Fruit fly (Drosophila melanogaster) whole organism, embryonic: ENCODE results near the gene vas.
A peak's percentile ranks its signal among the peaks of the same experiment; 100 is the strongest.

Experiments
- ATbp ChIP-seq: fragments of 200-800 bp; sonication (Bioruptor generic); optimal IDR thresholded peaks from 2 replicates; lab custom pipeline; 2017; ENCODE audit warnings: missing biosample characterization, mild to moderate bottlenecking, missing genetic modification characterization, missing genetic modification reagents
- Atf-2 ChIP-seq: fragments of 200-800 bp; sonication (Bioruptor generic); optimal IDR thresholded peaks from 2 replicates; lab custom pipeline; 2016; ENCODE audit warnings: missing biosample characterization, missing genetic modification characterization
- BtbVII ChIP-seq: fragments of 200-800 bp; sonication (Bioruptor generic); optimal IDR thresholded peaks from 3 replicates; lab custom pipeline; 2017; ENCODE audit warnings: missing biosample characterization, mild to moderate bottlenecking, missing genetic modification characterization
- CG10147 ChIP-seq: fragments of 200-800 bp; sonication (Bioruptor generic); optimal IDR thresholded peaks from 2 replicates; lab custom pipeline; 2019; ENCODE audit warnings: missing biosample characterization, mild to moderate bottlenecking, missing genetic modification characterization, moderate library complexity
- CG10274 ChIP-seq: fragments of 200-800 bp; sonication (Bioruptor generic); optimal IDR thresholded peaks from 3 replicates; lab custom pipeline; 2017; ENCODE audit warnings: missing biosample characterization, mild to moderate bottlenecking, missing genetic modification characterization
- CG10959 ChIP-seq: fragments of 200-800 bp; sonication (Bioruptor generic); IDR thresholded peaks from 2 replicates; pipeline ENCODE4 v1.3.6; 2022; ENCODE audit warnings: missing biosample characterization, missing genetic modification characterization
- CG11398 ChIP-seq: fragments of 200-800 bp; sonication (Bioruptor generic); optimal IDR thresholded peaks from 2 replicates; lab custom pipeline; 2016; ENCODE audit warnings: missing biosample characterization, missing genetic modification characterization
- CG11456 ChIP-seq: fragments of 200-800 bp; sonication (Bioruptor generic); IDR thresholded peaks from 3 replicates; pipeline ENCODE4 v1.3.6; 2022; ENCODE audit warnings: missing biosample characterization, missing genetic modification characterization
- CG12071 ChIP-seq: fragments of 200-800 bp; sonication (Bioruptor generic); optimal IDR thresholded peaks from 3 replicates; lab custom pipeline; 2018; ENCODE audit warnings: missing biosample characterization, mild to moderate bottlenecking, missing genetic modification characterization
- CG14710 ChIP-seq: fragments of 200-800 bp; sonication (Bioruptor generic); optimal IDR thresholded peaks from 3 replicates; lab custom pipeline; 2019; ENCODE audit warnings: missing biosample characterization, mild to moderate bottlenecking, missing genetic modification characterization, moderate library complexity
- CG14860 ChIP-seq: fragments of 200-800 bp; sonication (Bioruptor generic); IDR thresholded peaks from 3 replicates; pipeline ENCODE4 v1.3.6; 2022; ENCODE audit warnings: missing biosample characterization, missing genetic modification characterization; ENCODE audit not compliant: partially characterized antibody
- CG15514 ChIP-seq: fragments of 200-800 bp; sonication (Bioruptor generic); optimal IDR thresholded peaks from 3 replicates; lab custom pipeline; 2017; ENCODE audit warnings: missing biosample characterization, missing genetic modification characterization, mild to moderate bottlenecking, moderate library complexity, missing genetic modification reagents
- CG1647 ChIP-seq: fragments of 200-800 bp; sonication (Bioruptor generic); optimal IDR thresholded peaks from 3 replicates; lab custom pipeline; 2016; ENCODE audit warnings: missing biosample characterization, missing genetic modification characterization
- CG16863 ChIP-seq: fragments of 200-800 bp; sonication (Bioruptor generic); optimal IDR thresholded peaks from 3 replicates; lab custom pipeline; 2016; ENCODE audit warnings: missing biosample characterization, missing genetic modification characterization
- CG17359 ChIP-seq: fragments of 200-800 bp; sonication (Bioruptor generic); optimal IDR thresholded peaks from 3 replicates; lab custom pipeline; 2018; ENCODE audit warnings: missing biosample characterization, mild to moderate bottlenecking, missing genetic modification characterization, moderate library complexity
- CG2202 ChIP-seq: fragments of 200-800 bp; sonication (Bioruptor generic); optimal IDR thresholded peaks from 2 replicates; lab custom pipeline; 2018; ENCODE audit warnings: missing biosample characterization, mild to moderate bottlenecking, missing genetic modification characterization
- CG32767 ChIP-seq: fragments of 200-800 bp; sonication (Bioruptor generic); IDR thresholded peaks from 2 replicates; pipeline ENCODE4 v1.3.6; 2022; ENCODE audit warnings: missing biosample characterization, missing genetic modification characterization
- CG3281 ChIP-seq: fragments of 200-800 bp; sonication (Bioruptor generic); optimal IDR thresholded peaks from 3 replicates; lab custom pipeline; 2017; ENCODE audit warnings: missing biosample characterization, mild to moderate bottlenecking, missing genetic modification characterization
- CG33557 ChIP-seq: fragments of 200-800 bp; sonication (Bioruptor generic); optimal IDR thresholded peaks from 2 replicates; lab custom pipeline; 2019; ENCODE audit warnings: missing biosample characterization, mild to moderate bottlenecking, missing genetic modification characterization, moderate library complexity
- CG4282 ChIP-seq: fragments of 200-800 bp; sonication (Bioruptor generic); optimal IDR thresholded peaks from 2 replicates; lab custom pipeline; 2016; ENCODE audit warnings: missing biosample characterization, missing genetic modification characterization
- CG6813 ChIP-seq: fragments of 200-800 bp; sonication (Bioruptor generic); optimal IDR thresholded peaks from 2 replicates; lab custom pipeline; 2017; ENCODE audit warnings: missing biosample characterization, missing genetic modification characterization, mild to moderate bottlenecking, moderate library complexity, missing genetic modification reagents
- CG7357 ChIP-seq: fragments of 200-800 bp; sonication (Bioruptor generic); IDR thresholded peaks from 3 replicates; pipeline ENCODE4 v1.3.6; 2022; ENCODE audit warnings: missing biosample characterization, missing genetic modification characterization
- CG7928 ChIP-seq: fragments of 200-800 bp; sonication (Bioruptor generic); optimal IDR thresholded peaks from 2 replicates; lab custom pipeline; 2017; ENCODE audit warnings: missing biosample characterization, mild to moderate bottlenecking, missing genetic modification characterization
- CrebB ChIP-seq: fragments of 200-800 bp; sonication (Bioruptor generic); optimal IDR thresholded peaks from 3 replicates; lab custom pipeline; 2018; ENCODE audit warnings: missing biosample characterization, mild to moderate bottlenecking, missing genetic modification characterization
- D19B ChIP-seq: fragments of 200-800 bp; sonication (Bioruptor generic); optimal IDR thresholded peaks from 2 replicates; lab custom pipeline; 2017; ENCODE audit warnings: missing biosample characterization, mild to moderate bottlenecking, missing genetic modification characterization
- Doc2 ChIP-seq: fragments of 200-800 bp; sonication (Bioruptor generic); IDR thresholded peaks from 2 replicates; pipeline ENCODE4 v1.3.6; 2022; ENCODE audit warnings: missing biosample characterization, missing genetic modification characterization
- Hand ChIP-seq: fragments of 200-800 bp; sonication (Bioruptor generic); optimal IDR thresholded peaks from 2 replicates; lab custom pipeline; 2017; ENCODE audit warnings: mild to moderate bottlenecking, missing biosample characterization, missing genetic modification reagents, missing genetic modification characterization
- Hmr ChIP-seq: fragments of 200-800 bp; sonication (Bioruptor generic); optimal IDR thresholded peaks from 3 replicates; lab custom pipeline; 2017; ENCODE audit warnings: mild to moderate bottlenecking, missing biosample characterization, missing genetic modification reagents, missing genetic modification characterization
- MBD-R2 ChIP-seq: fragments of 200-800 bp; sonication (Bioruptor generic); IDR thresholded peaks from 2 replicates; pipeline ENCODE4 v1.3.6; 2022; ENCODE audit warnings: missing biosample characterization, missing genetic modification characterization
- NC2α ChIP-seq: fragments of 200-800 bp; sonication (Bioruptor generic); optimal IDR thresholded peaks from 2 replicates; lab custom pipeline; 2016; ENCODE audit warnings: missing biosample characterization, missing genetic modification characterization
- Nf-YA ChIP-seq: fragments of 200-800 bp; sonication (Bioruptor generic); IDR thresholded peaks from 2 replicates; pipeline ENCODE4 v1.3.6; 2022; ENCODE audit warnings: missing biosample characterization, missing genetic modification characterization
- Side ChIP-seq: fragments of 200-800 bp; sonication (Bioruptor generic); optimal IDR thresholded peaks from 2 replicates; lab custom pipeline; 2016; ENCODE audit warnings: missing biosample characterization, missing genetic modification characterization
- crp ChIP-seq, 2 experiments: fragments of 200-800 bp; sonication (Bioruptor generic); optimal IDR thresholded peaks; 2 replicates in 1 of 2; 3 replicates in 1 of 2; lab custom pipeline; 2017; ENCODE audit warnings: missing biosample characterization in 2 of 2, missing genetic modification characterization in 2 of 2, mild to moderate bottlenecking in 1 of 2, moderate library complexity in 1 of 2
- dpn ChIP-seq, 2 experiments: fragments of 200-800 bp; sonication (Bioruptor generic); optimal IDR thresholded peaks; 3 replicates each; lab custom pipeline; 2016; ENCODE audit warnings: missing biosample characterization in 2 of 2, missing genetic modification characterization in 2 of 2
- ems ChIP-seq: fragments of 200-800 bp; sonication (Bioruptor generic); optimal IDR thresholded peaks from 3 replicates; lab custom pipeline; 2016; ENCODE audit warnings: missing biosample characterization, missing genetic modification characterization
- en ChIP-seq: fragments of 200-800 bp; sonication (Bioruptor generic); optimal IDR thresholded peaks from 2 replicates; lab custom pipeline; 2016; ENCODE audit warnings: missing biosample characterization, missing genetic modification characterization
- esg ChIP-seq: fragments of 200-800 bp; sonication (Bioruptor generic); conservative IDR thresholded peaks from 2 replicates; pipeline ENCODE4 v1.3.6; 2022; ENCODE audit warnings: missing biosample characterization, missing genetic modification characterization
- fd64A ChIP-seq: fragments of 200-800 bp; sonication (Bioruptor generic); optimal IDR thresholded peaks from 3 replicates; lab custom pipeline; 2018; ENCODE audit warnings: missing biosample characterization, mild to moderate bottlenecking, missing genetic modification characterization
- gce ChIP-seq: fragments of 200-800 bp; sonication (Bioruptor generic); IDR thresholded peaks from 3 replicates; pipeline ENCODE4 v1.3.6; 2022; ENCODE audit warnings: missing biosample characterization, missing genetic modification characterization
- gcm ChIP-seq: fragments of 200-800 bp; sonication (Bioruptor generic); optimal IDR thresholded peaks from 2 replicates; lab custom pipeline; 2019; ENCODE audit warnings: missing biosample characterization, mild to moderate bottlenecking, missing genetic modification characterization, moderate library complexity
- gem ChIP-seq: fragments of 200-800 bp; sonication (Bioruptor generic); optimal IDR thresholded peaks from 2 replicates; lab custom pipeline; 2019; ENCODE audit warnings: missing biosample characterization, mild to moderate bottlenecking, missing genetic modification characterization, moderate library complexity
- ham ChIP-seq: fragments of 200-800 bp; sonication (Bioruptor generic); IDR thresholded peaks from 2 replicates; pipeline ENCODE4 v1.3.6; 2022; ENCODE audit warnings: missing biosample characterization, missing genetic modification characterization
- inv ChIP-seq: fragments of 200-800 bp; sonication (Bioruptor generic); IDR thresholded peaks from 2 replicates; pipeline ENCODE4 v1.3.6; 2022; ENCODE audit warnings: missing biosample characterization, missing genetic modification characterization; ENCODE audit not compliant: partially characterized antibody
- lilli ChIP-seq: fragments of 200-800 bp; sonication (Bioruptor generic); optimal IDR thresholded peaks from 3 replicates; lab custom pipeline; 2016; ENCODE audit warnings: missing biosample characterization, missing genetic modification characterization
- lmd ChIP-seq: fragments of 200-800 bp; sonication (Bioruptor generic); IDR thresholded peaks from 2 replicates; pipeline ENCODE4 v1.3.6; 2022; ENCODE audit warnings: missing biosample characterization, missing genetic modification characterization
- pnt ChIP-seq: fragments of 200-800 bp; sonication (Bioruptor generic); optimal IDR thresholded peaks from 3 replicates; lab custom pipeline; 2016; ENCODE audit warnings: missing biosample characterization, missing genetic modification characterization
- salm ChIP-seq: fragments of 200-800 bp; sonication (Bioruptor generic); optimal IDR thresholded peaks from 2 replicates; lab custom pipeline; 2018; ENCODE audit warnings: missing biosample characterization, mild to moderate bottlenecking, missing genetic modification characterization
- scrt ChIP-seq: fragments of 200-800 bp; sonication (Bioruptor generic); optimal IDR thresholded peaks from 2 replicates; lab custom pipeline; 2018; ENCODE audit warnings: missing biosample characterization, mild to moderate bottlenecking, missing genetic modification characterization, moderate library complexity
- sob ChIP-seq: fragments of 200-800 bp; sonication (Bioruptor generic); IDR thresholded peaks from 2 replicates; pipeline ENCODE4 v1.3.6; 2022; ENCODE audit warnings: missing biosample characterization, missing genetic modification characterization
- tna ChIP-seq: fragments of 200-800 bp; sonication (Bioruptor generic); IDR thresholded peaks from 2 replicates; pipeline ENCODE4 v1.3.6; 2022; ENCODE audit warnings: missing biosample characterization, missing genetic modification characterization; ENCODE audit not compliant: partially characterized antibody
- toy ChIP-seq: fragments of 200-800 bp; sonication (Bioruptor generic); IDR thresholded peaks from 2 replicates; pipeline ENCODE4 v1.3.6; 2022; ENCODE audit warnings: missing biosample characterization, missing genetic modification characterization

vas gene

DNA sequence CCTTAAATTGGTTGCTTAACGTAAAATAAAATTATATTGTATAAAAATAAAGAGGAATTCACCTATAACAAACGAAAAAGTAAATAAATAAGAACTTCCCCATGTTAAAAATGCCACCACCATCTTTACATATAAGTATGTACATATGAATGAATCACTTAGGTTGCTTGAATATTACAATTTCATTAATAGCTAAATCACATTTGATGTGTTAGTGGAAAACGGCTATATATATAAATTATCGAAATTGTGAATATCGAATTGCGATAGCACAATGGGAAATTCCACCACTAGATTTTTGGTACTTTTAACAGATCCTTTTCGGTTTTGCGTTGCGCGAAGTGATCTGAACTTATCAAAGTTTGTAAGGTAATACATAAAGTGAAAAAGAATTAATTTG lies at the start of gene vas, which contains the start of gene solo (continued):
- TF ChIP-seq CG10274 (GFP tag; lab: Kevin White, UChicago) (no peak), CG10959 (GFP tag; lab: Robert Waterston, UW) (no peak), Hmr (peak; percentile 51), CG3281 (GFP tag; lab: Kevin White, UChicago) (no peak), CG16863 (GFP tag; lab: Kevin White, UChicago) (no peak), CG2202 (tag; lab: Kevin White, UChicago) (no peak), inv (GFP tag; lab: Robert Waterston, UW) (no peak), tna (GFP tag; lab: Robert Waterston, UW) (no peak), ems (GFP tag; lab: Kevin White, UChicago) (no peak), en (GFP tag; lab: Kevin White, UChicago) (no peak), CG7357 (peak; percentile 93), Side (GFP tag; lab: Kevin White, UChicago) (no peak), ATbp (GFP tag; lab: Kevin White, UChicago) (no peak), dpn (GFP tag; optimal IDR thresholded peaks at IDR 0.05; lab: Kevin White, UChicago) (peak; percentile 36 to 47), CG33557 (GFP tag; lab: Kevin White, UChicago) (peak; percentile 43), crp (GFP tag; optimal IDR thresholded peaks at IDR 0.05; lab: Kevin White, UChicago) (no peak), CG11456 (GFP tag; lab: Robert Waterston, UW) (no peak), esg (GFP tag; lab: Robert Waterston, UW) (peak; percentile 48), Nf-YA (GFP tag; lab: Robert Waterston, UW) (no peak), CG15514 (GFP tag; lab: Kevin White, UChicago) (peak; percentile 37), CG4282 (no peak), Atf-2 (no peak), CrebB (tag; lab: Kevin White, UChicago) (no peak), CG6813 (GFP tag; lab: Kevin White, UChicago) (no peak), sob (peak; percentile 43; the same call in 1 of the 2 replicates), MBD-R2 (GFP tag; lab: Robert Waterston, UW) (peak; percentile 48), CG7928 (GFP tag; lab: Kevin White, UChicago) (no peak), BtbVII (GFP tag; lab: Kevin White, UChicago) (no peak), CG10147 (no peak), CG14710 (tag; lab: Kevin White, UChicago) (peak; percentile 56), toy (GFP tag; lab: Robert Waterston, UW) (no peak), salm (no peak), pnt (GFP tag; lab: Kevin White, UChicago) (no peak), gce (GFP tag; lab: Robert Waterston, UW) (no peak), CG32767 (GFP tag; lab: Robert Waterston, UW) (no peak), ham (GFP tag; lab: Robert Waterston, UW) (no peak), NC2α (GFP tag; lab: Kevin White, UChicago) (no peak), scrt (peak; percentile 19), Hand (GFP tag; lab: Kevin White, UChicago) (no peak), fd64A (GFP tag; lab: Kevin White, UChicago) (no peak), D19B (GFP tag; lab: Kevin White, UChicago) (no peak), gem (tag; lab: Kevin White, UChicago) (peak; percentile 78), CG11398 (GFP tag; lab: Kevin White, UChicago) (no peak), lmd (GFP tag; lab: Robert Waterston, UW) (peak; percentile 51; the same call in 1 of the 2 replicates), lilli (GFP tag; lab: Kevin White, UChicago) (peak; percentile 27), CG17359 (peak; percentile 51), CG12071 (GFP tag; lab: Kevin White, UChicago) (no peak), CG1647 (GFP tag; lab: Kevin White, UChicago) (no peak), Doc2 (GFP tag; lab: Robert Waterston, UW) (no peak), gcm (GFP tag; lab: Kevin White, UChicago) (peak; percentile 38), CG14860 (peak; percentile 27; the same call in 1 of the 3 replicates)
